Worm (Caenorhabditis elegans) whole organism, midembryonic: Measurements from ENCODE around the gene Y70C5A.4.

Source experiments
- T22C8.4 ChIP-seq: fragments of 200-800 bp; sonication (Bioruptor generic); IDR thresholded peaks from 2 replicates; pipeline ENCODE4 v1.3.6; 2022; ENCODE audit warnings: missing genetic modification characterization, missing compliant biosample characterization
- cog-1 ChIP-seq: sonication (generic microtip); optimal IDR thresholded peaks from 2 replicates; lab custom pipeline; 2016; ENCODE audit warnings: missing genetic modification characterization, missing compliant biosample characterization
- flt-1 ChIP-seq: fragments of 200-800 bp; sonication (Bioruptor generic); IDR thresholded peaks from 2 replicates; pipeline ENCODE4 v1.3.6; 2022; ENCODE audit warnings: missing genetic modification characterization, missing compliant biosample characterization
- klf-2 ChIP-seq: fragments of 200-800 bp; sonication (Bioruptor generic); conservative IDR thresholded peaks from 2 replicates; pipeline ENCODE4 v1.3.6; 2022; ENCODE audit warnings: missing genetic modification reagents, missing genetic modification characterization, missing compliant biosample characterization
- med-1 ChIP-seq: sonication (generic microtip); optimal IDR thresholded peaks from 2 replicates; lab custom pipeline; 2017; ENCODE audit warnings: missing genetic modification characterization, mild to moderate bottlenecking, missing compliant biosample characterization, antibody characterized with exemption, missing genetic modification reagents; ENCODE audit not compliant: insufficient read depth
- ref-1 ChIP-seq: fragments of 200-800 bp; sonication (Bioruptor generic); conservative IDR thresholded peaks from 2 replicates; pipeline ENCODE4 v1.3.6; 2022; ENCODE audit warnings: missing genetic modification reagents, missing genetic modification characterization, missing compliant biosample characterization
- tab-1 ChIP-seq: fragments of 200-800 bp; sonication (Bioruptor generic); IDR thresholded peaks from 2 replicates; pipeline ENCODE4 v1.3.6; 2022; ENCODE audit warnings: missing genetic modification characterization, missing compliant biosample characterization
- ztf-23 ChIP-seq: fragments of 200-800 bp; sonication (Bioruptor generic); IDR thresholded peaks from 2 replicates; pipeline ENCODE4 v1.3.6; 2022; ENCODE audit warnings: missing genetic modification reagents, missing genetic modification characterization, missing compliant biosample characterization
- ztf-29 ChIP-seq: fragments of 200-800 bp; sonication (Bioruptor generic); IDR thresholded peaks from 2 replicates; pipeline ENCODE4 v1.3.6; 2022; ENCODE audit warnings: missing genetic modification reagents, missing genetic modification characterization, missing compliant biosample characterization

The Y70C5A.4 gene

ce11 chrV:16617462-16617861, at the start of gene Y70C5A.4:
Y70C5A.4 (plus strand) TSS chrV:16617762.
- TF ChIP-seq klf-2 (GFP tag; lab: Robert Waterston, UW): no peak
- TF ChIP-seq cog-1: no peak
- no peak for TF ChIP-seq tab-1
- no peak for TF ChIP-seq med-1
- TF ChIP-seq ztf-29 (GFP tag; lab: Robert Waterston, UW): no peak
- no peak for TF ChIP-seq T22C8.4 (GFP tag; lab: Robert Waterston, UW)
- no peak for TF ChIP-seq ztf-23
- TF ChIP-seq ref-1 (GFP tag; lab: Robert Waterston, UW): no peak
- no peak for TF ChIP-seq flt-1

- TF ChIP-seq med-1 (no peak), klf-2 (GFP tag; lab: Robert Waterston, UW) (no peak), tab-1 (no peak), cog-1 (no peak), flt-1 (no peak), ztf-29 (GFP tag; lab: Robert Waterston, UW) (no peak), ztf-23 (no peak), T22C8.4 (GFP tag; lab: Robert Waterston, UW) (no peak), ref-1 (GFP tag; lab: Robert Waterston, UW) (no peak)
These were observed 49.5 kb upstream of the Y70C5A.4 start for ce11 chrV:16568056-16568455.

ce11 chrV:16570697-16571096, 46.9 kb upstream of the Y70C5A.4 start, which contains the start of gene nhr-233:
nhr-233 (minus strand) TSS chrV:16570797.
- TF ChIP-seq med-1: no peak
- TF ChIP-seq klf-2 (GFP tag; lab: Robert Waterston, UW): no peak

- no peak for TF ChIP-seq ref-1 (GFP tag; lab: Robert Waterston, UW)
- no peak for TF ChIP-seq klf-2 (GFP tag; lab: Robert Waterston, UW)
- TF ChIP-seq tab-1: no peak
- no peak for TF ChIP-seq flt-1
- no peak for TF ChIP-seq T22C8.4 (GFP tag; lab: Robert Waterston, UW)
- TF ChIP-seq ztf-29 (GFP tag; lab: Robert Waterston, UW): no peak
These were observed 44.4 kb upstream of the Y70C5A.4 start, which contains the start of gene str-149 for ce11 chrV:16573168-16573567. str-149 (plus strand) TSS chrV:16573468.

- TF ChIP-seq T22C8.4 (GFP tag; lab: Robert Waterston, UW) (no peak), med-1 (no peak), tab-1 (no peak), ztf-29 (GFP tag; lab: Robert Waterston, UW) (no peak), cog-1 (no peak), klf-2 (GFP tag; lab: Robert Waterston, UW) (no peak), ref-1 (GFP tag; lab: Robert Waterston, UW) (no peak)
These were observed 41.7 kb upstream of the Y70C5A.4 start, which contains the start of gene str-151 for ce11 chrV:16575900-16576299. str-151 (plus strand) TSS chrV:16576200.

- TF ChIP-seq tab-1: no peak
- no peak for TF ChIP-seq cog-1
- TF ChIP-seq med-1: no peak
- no peak for TF ChIP-seq klf-2 (GFP tag; lab: Robert Waterston, UW)
These were observed 37.1 kb upstream of the Y70C5A.4 start, which contains the start of gene nhr-271 for ce11 chrV:16580424-16580823. nhr-271 (minus strand) TSS chrV:16580524.

ce11 chrV:16581061-16581460, 36.5 kb upstream of the Y70C5A.4 start:
- TF ChIP-seq T22C8.4 (GFP tag; lab: Robert Waterston, UW) (no peak), med-1 (no peak), ztf-29 (GFP tag; lab: Robert Waterston, UW) (no peak), cog-1 (no peak), ref-1 (GFP tag; lab: Robert Waterston, UW) (no peak), klf-2 (GFP tag; lab: Robert Waterston, UW) (no peak), flt-1 (no peak), tab-1 (no peak), ztf-23 (no peak)

- TF ChIP-seq ref-1 (GFP tag; lab: Robert Waterston, UW): no peak
- TF ChIP-seq tab-1: no peak
These were observed 34.6 kb upstream of the Y70C5A.4 start, which contains the start of gene str-150 for ce11 chrV:16582973-16583372. str-150 (plus strand) TSS chrV:16583273.

ce11 chrV:16588428-16588827, 29.1 kb upstream of the Y70C5A.4 start, which contains the start of gene srw-73:
srw-73 (minus strand) TSS chrV:16588528.
- TF ChIP-seq klf-2 (GFP tag; lab: Robert Waterston, UW): no peak
- no peak for TF ChIP-seq med-1
- TF ChIP-seq T22C8.4 (GFP tag; lab: Robert Waterston, UW): no peak
- TF ChIP-seq cog-1: no peak

ce11 chrV:16589488-16589887, 28.1 kb upstream of the Y70C5A.4 start:
- TF ChIP-seq flt-1: no peak
- TF ChIP-seq T22C8.4 (GFP tag; lab: Robert Waterston, UW): no peak
- TF ChIP-seq ztf-29 (GFP tag; lab: Robert Waterston, UW): no peak

ce11 chrV:16591992-16592798, 25.4 kb upstream of the Y70C5A.4 start, which contains the start of gene srh-269:
srh-269 (minus strand) TSS chrV:16592042.
- TF ChIP-seq med-1 (peak; percentile 1), T22C8.4 (GFP tag; lab: Robert Waterston, UW) (peak; percentile 70), tab-1 (peak; percentile 86), ztf-23 (peak; percentile 87), ref-1 (GFP tag; lab: Robert Waterston, UW) (peak; percentile 65), cog-1 (peak; percentile 26), klf-2 (GFP tag; lab: Robert Waterston, UW) (peak; percentile 77), ztf-29 (GFP tag; lab: Robert Waterston, UW) (peak; percentile 71), flt-1 (peak; percentile 89)
